Fruit fly (Drosophila melanogaster) whole organism, embryonic: ENCODE data around the gene Naxd.

ENCODE experiments used
- CG10147 ChIP-seq: fragments of 200-800 bp; sonication (Bioruptor generic); optimal IDR thresholded peaks from 2 replicates; lab custom pipeline; 2019; ENCODE audit warnings: missing biosample characterization, mild to moderate bottlenecking, missing genetic modification characterization, moderate library complexity
- CG10267 ChIP-seq: fragments of 200-800 bp; sonication (Bioruptor generic); optimal IDR thresholded peaks from 2 replicates; lab custom pipeline; 2018; ENCODE audit warnings: missing biosample characterization, mild to moderate bottlenecking, missing genetic modification characterization, moderate library complexity
- CG10366 ChIP-seq: fragments of 200-800 bp; sonication (Bioruptor generic); IDR thresholded peaks from 2 replicates; pipeline ENCODE4 v1.3.6; 2022; ENCODE audit warnings: missing biosample characterization, missing genetic modification characterization
- CG10431 ChIP-seq: fragments of 200-800 bp; sonication (Bioruptor generic); optimal IDR thresholded peaks from 3 replicates; lab custom pipeline; 2018; ENCODE audit warnings: missing biosample characterization, mild to moderate bottlenecking, missing genetic modification characterization
- CG12236 ChIP-seq: fragments of 200-800 bp; sonication (Bioruptor generic); optimal IDR thresholded peaks from 2 replicates; lab custom pipeline; 2016; ENCODE audit warnings: missing biosample characterization, missing genetic modification characterization
- CG12659 ChIP-seq: fragments of 200-800 bp; sonication (Bioruptor generic); optimal IDR thresholded peaks from 3 replicates; lab custom pipeline; 2017; ENCODE audit warnings: mild to moderate bottlenecking, missing biosample characterization, missing genetic modification reagents, missing genetic modification characterization
- CG12744 ChIP-seq: fragments of 200-800 bp; sonication (Bioruptor generic); optimal IDR thresholded peaks from 2 replicates; lab custom pipeline; 2016; ENCODE audit warnings: missing biosample characterization, missing genetic modification characterization
- CG12942 ChIP-seq: fragments of 200-800 bp; sonication (Bioruptor generic); optimal IDR thresholded peaks from 3 replicates; lab custom pipeline; 2016; ENCODE audit warnings: missing biosample characterization, missing genetic modification characterization
- CG15011 ChIP-seq: fragments of 200-800 bp; sonication (Bioruptor generic); optimal IDR thresholded peaks from 3 replicates; lab custom pipeline; 2018; ENCODE audit warnings: missing biosample characterization, mild to moderate bottlenecking, missing genetic modification characterization
- CG1529 ChIP-seq: fragments of 200-800 bp; sonication (Bioruptor generic); optimal IDR thresholded peaks from 3 replicates; lab custom pipeline; 2018; ENCODE audit warnings: missing biosample characterization, missing genetic modification characterization
- CG16779 ChIP-seq: fragments of 200-800 bp; sonication (Bioruptor generic); IDR thresholded peaks from 2 replicates; pipeline ENCODE4 v1.3.6; 2022; ENCODE audit warnings: missing biosample characterization, missing genetic modification characterization
- CG17328 ChIP-seq: fragments of 200-800 bp; sonication (Bioruptor generic); IDR thresholded peaks from 2 replicates; pipeline ENCODE4 v1.3.6; 2022; ENCODE audit warnings: missing biosample characterization, missing genetic modification characterization
- CG2116 ChIP-seq: fragments of 200-800 bp; sonication (Bioruptor generic); optimal IDR thresholded peaks from 3 replicates; lab custom pipeline; 2018; ENCODE audit warnings: missing biosample characterization, mild to moderate bottlenecking, missing genetic modification characterization
- CG31388 ChIP-seq: fragments of 200-800 bp; sonication (Bioruptor generic); optimal IDR thresholded peaks from 2 replicates; lab custom pipeline; 2016; ENCODE audit warnings: missing biosample characterization, missing genetic modification characterization
- CG34224 ChIP-seq: fragments of 200-800 bp; sonication (Bioruptor generic); IDR thresholded peaks from 3 replicates; pipeline ENCODE4 v1.3.6; 2022; ENCODE audit warnings: missing biosample characterization, missing genetic modification characterization; ENCODE audit not compliant: partially characterized antibody
- CG4854 ChIP-seq: fragments of 200-800 bp; sonication (Bioruptor generic); optimal IDR thresholded peaks from 2 replicates; lab custom pipeline; 2016; ENCODE audit warnings: missing biosample characterization, missing genetic modification characterization, inconsistent platforms
- CG5245 ChIP-seq: fragments of 200-800 bp; sonication (Bioruptor generic); optimal IDR thresholded peaks from 3 replicates; lab custom pipeline; 2016; ENCODE audit warnings: missing biosample characterization, missing genetic modification characterization
- CG6272 ChIP-seq: fragments of 200-800 bp; sonication (Bioruptor generic); IDR thresholded peaks from 2 replicates; pipeline ENCODE4 v1.3.6; 2022; ENCODE audit warnings: missing biosample characterization, missing genetic modification characterization
- CG7556 ChIP-seq: fragments of 200-800 bp; sonication (Bioruptor generic); optimal IDR thresholded peaks from 2 replicates; lab custom pipeline; 2017; ENCODE audit warnings: missing biosample characterization, mild to moderate bottlenecking, missing genetic modification characterization
- CoRest ChIP-seq: fragments of 200-800 bp; sonication (Bioruptor generic); optimal IDR thresholded peaks from 3 replicates; lab custom pipeline; 2018; ENCODE audit warnings: missing biosample characterization, mild to moderate bottlenecking, missing genetic modification characterization, moderate library complexity
- Dip3 ChIP-seq: fragments of 200-800 bp; sonication (Bioruptor generic); optimal IDR thresholded peaks from 3 replicates; lab custom pipeline; 2016; ENCODE audit warnings: missing biosample characterization, missing genetic modification characterization
- Doc3 ChIP-seq: fragments of 200-800 bp; sonication (Bioruptor generic); IDR thresholded peaks from 3 replicates; pipeline ENCODE4 v1.3.6; 2022; ENCODE audit warnings: missing biosample characterization, missing genetic modification characterization; ENCODE audit not compliant: partially characterized antibody
- Elba2 ChIP-seq: fragments of 200-800 bp; sonication (Bioruptor generic); optimal IDR thresholded peaks from 3 replicates; lab custom pipeline; 2016; ENCODE audit warnings: missing biosample characterization, missing genetic modification characterization
- Ets97D ChIP-seq: fragments of 200-800 bp; sonication (Bioruptor generic); optimal IDR thresholded peaks from 3 replicates; lab custom pipeline; 2016; ENCODE audit warnings: missing biosample characterization, missing genetic modification characterization
- HmgZ ChIP-seq: fragments of 200-800 bp; sonication (Bioruptor generic); optimal IDR thresholded peaks from 2 replicates; lab custom pipeline; 2018; ENCODE audit warnings: missing biosample characterization, mild to moderate bottlenecking, missing genetic modification characterization
- Hr51 ChIP-seq, 2 experiments: fragments of 200-800 bp; sonication (Bioruptor generic); optimal IDR thresholded peaks; 2 replicates in 1 of 2; 3 replicates in 1 of 2; lab custom pipeline; 2016 to 2018; ENCODE audit warnings: missing biosample characterization in 2 of 2, missing genetic modification characterization in 2 of 2, mild to moderate bottlenecking in 1 of 2, moderate library complexity in 1 of 2
- Nf-YA ChIP-seq: fragments of 200-800 bp; sonication (Bioruptor generic); IDR thresholded peaks from 2 replicates; pipeline ENCODE4 v1.3.6; 2022; ENCODE audit warnings: missing biosample characterization, missing genetic modification characterization
- Nf-YB ChIP-seq: fragments of 200-800 bp; sonication (Bioruptor generic); optimal IDR thresholded peaks from 3 replicates; lab custom pipeline; 2019; ENCODE audit warnings: missing biosample characterization, mild to moderate bottlenecking, missing genetic modification characterization, moderate library complexity
- Optix ChIP-seq: fragments of 200-800 bp; sonication (Bioruptor generic); IDR thresholded peaks from 3 replicates; pipeline ENCODE4 v1.3.6; 2022; ENCODE audit warnings: missing biosample characterization, missing genetic modification characterization
- Rx ChIP-seq: fragments of 200-800 bp; sonication (Bioruptor generic); IDR thresholded peaks from 2 replicates; pipeline ENCODE4 v1.3.6; 2022; ENCODE audit warnings: missing biosample characterization, missing genetic modification characterization
- Xbp1 ChIP-seq: fragments of 200-800 bp; sonication (Bioruptor generic); optimal IDR thresholded peaks from 3 replicates; lab custom pipeline; 2016; ENCODE audit warnings: missing biosample characterization, mild to moderate bottlenecking, missing genetic modification characterization
- az2 ChIP-seq: fragments of 200-800 bp; sonication (Bioruptor generic); optimal IDR thresholded peaks from 3 replicates; lab custom pipeline; 2016; ENCODE audit warnings: missing biosample characterization, missing genetic modification characterization
- bbx ChIP-seq: fragments of 200-800 bp; sonication (Bioruptor generic); IDR thresholded peaks from 2 replicates; pipeline ENCODE4 v1.3.6; 2022; ENCODE audit warnings: missing biosample characterization, missing genetic modification characterization; ENCODE audit not compliant: partially characterized antibody
- bcd ChIP-seq: fragments of 200-800 bp; sonication (Bioruptor generic); optimal IDR thresholded peaks from 2 replicates; lab custom pipeline; 2017; ENCODE audit warnings: missing biosample characterization, mild to moderate bottlenecking, missing genetic modification characterization
- bigmax ChIP-seq: fragments of 200-800 bp; sonication (Bioruptor generic); optimal IDR thresholded peaks from 2 replicates; lab custom pipeline; 2018; ENCODE audit warnings: missing biosample characterization, mild to moderate bottlenecking, missing genetic modification characterization
- esg ChIP-seq: fragments of 200-800 bp; sonication (Bioruptor generic); conservative IDR thresholded peaks from 2 replicates; pipeline ENCODE4 v1.3.6; 2022; ENCODE audit warnings: missing biosample characterization, missing genetic modification characterization
- exex ChIP-seq: fragments of 200-800 bp; sonication (Bioruptor generic); optimal IDR thresholded peaks from 4 replicates; lab custom pipeline; 2018; ENCODE audit warnings: missing biosample characterization, mild to moderate bottlenecking, missing genetic modification characterization, moderate library complexity
- fd64A ChIP-seq: fragments of 200-800 bp; sonication (Bioruptor generic); optimal IDR thresholded peaks from 3 replicates; lab custom pipeline; 2018; ENCODE audit warnings: missing biosample characterization, mild to moderate bottlenecking, missing genetic modification characterization
- ind ChIP-seq: fragments of 200-800 bp; sonication (Bioruptor generic); optimal IDR thresholded peaks from 3 replicates; lab custom pipeline; 2016; ENCODE audit warnings: missing biosample characterization, missing genetic modification characterization
- insv ChIP-seq, 2 experiments: fragments of 200-800 bp; sonication (Bioruptor generic); optimal IDR thresholded peaks; 3 replicates each; lab custom pipeline; 2016 to 2018; ENCODE audit warnings: missing biosample characterization in 2 of 2, missing genetic modification characterization in 2 of 2
- maf-S ChIP-seq: fragments of 200-800 bp; sonication (Bioruptor generic); optimal IDR thresholded peaks from 2 replicates; lab custom pipeline; 2016; ENCODE audit warnings: missing biosample characterization, missing genetic modification characterization
- mirr ChIP-seq: fragments of 200-800 bp; sonication (Bioruptor generic); optimal IDR thresholded peaks from 3 replicates; lab custom pipeline; 2018; ENCODE audit warnings: missing biosample characterization, mild to moderate bottlenecking, missing genetic modification characterization
- odd ChIP-seq: fragments of 200-800 bp; sonication (Bioruptor generic); optimal IDR thresholded peaks from 2 replicates; lab custom pipeline; 2017; ENCODE audit warnings: missing biosample characterization, mild to moderate bottlenecking, missing genetic modification characterization
- otp ChIP-seq: fragments of 200-800 bp; sonication (Bioruptor generic); IDR thresholded peaks from 3 replicates; pipeline ENCODE4, ENCODE4 v1.3.6; 2022; ENCODE audit warnings: missing biosample characterization, missing genetic modification characterization
- pb ChIP-seq: fragments of 200-800 bp; sonication (Bioruptor generic); optimal IDR thresholded peaks from 3 replicates; lab custom pipeline; 2016; ENCODE audit warnings: missing biosample characterization, missing genetic modification characterization
- pita ChIP-seq: fragments of 200-800 bp; sonication (Bioruptor generic); optimal IDR thresholded peaks from 2 replicates; lab custom pipeline; 2017; ENCODE audit warnings: missing biosample characterization, mild to moderate bottlenecking, missing genetic modification characterization
- pzg ChIP-seq: fragments of 200-800 bp; sonication (Bioruptor generic); optimal IDR thresholded peaks from 3 replicates; lab custom pipeline; 2018; ENCODE audit warnings: missing biosample characterization, mild to moderate bottlenecking, missing genetic modification characterization, moderate library complexity
- rib ChIP-seq: fragments of 200-800 bp; sonication (Bioruptor generic); IDR thresholded peaks from 2 replicates; pipeline ENCODE4 v1.3.6; 2022; ENCODE audit warnings: missing biosample characterization, missing genetic modification characterization
- sna ChIP-seq: fragments of 200-800 bp; sonication (Bioruptor generic); IDR thresholded peaks from 2 replicates; pipeline ENCODE4 v1.3.6; 2022; ENCODE audit warnings: missing biosample characterization, missing genetic modification characterization; ENCODE audit not compliant: partially characterized antibody
- wor ChIP-seq: fragments of 200-800 bp; sonication (Bioruptor generic); IDR thresholded peaks from 2 replicates; pipeline ENCODE4 v1.3.6; 2022; ENCODE audit warnings: missing biosample characterization, missing genetic modification characterization
- zen2 ChIP-seq: fragments of 200-800 bp; sonication (Bioruptor generic); IDR thresholded peaks from 3 replicates; pipeline ENCODE4 v1.3.6; 2022; ENCODE audit warnings: missing biosample characterization, missing genetic modification characterization; ENCODE audit not compliant: partially characterized antibody
- zf30C ChIP-seq: fragments of 200-800 bp; sonication (Bioruptor generic); optimal IDR thresholded peaks from 3 replicates; lab custom pipeline; 2018; ENCODE audit warnings: missing biosample characterization, mild to moderate bottlenecking, missing genetic modification characterization

The Naxd gene

DNA sequence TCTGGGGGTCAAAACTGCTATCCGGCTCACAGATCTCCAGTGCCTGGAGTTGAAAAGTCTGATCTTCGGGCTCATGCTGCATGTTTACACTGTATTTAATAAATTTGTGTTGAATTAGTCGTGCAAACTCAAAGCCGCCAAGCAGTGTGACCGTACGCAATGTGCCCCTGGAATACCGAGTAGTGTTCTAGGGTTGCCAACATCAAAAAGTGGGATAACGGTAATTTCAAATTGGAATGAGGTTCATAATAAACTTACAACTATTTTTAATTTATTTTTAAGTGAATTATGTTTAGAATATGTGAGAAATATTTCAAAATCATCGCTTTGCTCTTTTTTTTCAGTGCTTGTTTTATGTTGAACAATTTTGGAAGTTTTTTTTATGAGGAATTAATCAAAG lies 2.7 kb upstream of the Naxd start, which contains the start of gene Gem2 (continued):
- TF ChIP-seq CG15011 (GFP tag; lab: Kevin White, UChicago): no peak
- no peak for TF ChIP-seq Hr51 (GFP tag; optimal IDR thresholded peaks at IDR 0.05; lab: Kevin White, UChicago)
- no peak for TF ChIP-seq CG12659 (GFP tag; lab: Kevin White, UChicago)
- TF ChIP-seq otp (GFP tag; lab: Robert Waterston, UW): no peak
- no peak for TF ChIP-seq pita (GFP tag; lab: Kevin White, UChicago)
- TF ChIP-seq ind (GFP tag; lab: Kevin White, UChicago): no peak
- TF ChIP-seq CG31388 (GFP tag; lab: Kevin White, UChicago): no peak
- TF ChIP-seq CG6272 (GFP tag; lab: Robert Waterston, UW): no peak
- no peak for TF ChIP-seq CG10431 (GFP tag; lab: Kevin White, UChicago)
- TF ChIP-seq bbx (GFP tag; lab: Robert Waterston, UW): no peak
- TF ChIP-seq Ets97D (GFP tag; lab: Kevin White, UChicago): peak; percentile 56
- no peak for TF ChIP-seq bigmax (GFP tag; lab: Kevin White, UChicago)
- TF ChIP-seq CG16779 (GFP tag; lab: Robert Waterston, UW): no peak
- TF ChIP-seq zf30C (GFP tag; lab: Kevin White, UChicago): no peak
- no peak for TF ChIP-seq Doc3 (GFP tag; lab: Robert Waterston, UW)
- TF ChIP-seq maf-S (GFP tag; lab: Kevin White, UChicago): no peak
- TF ChIP-seq CG4854 (GFP tag; lab: Kevin White, UChicago): no peak
- TF ChIP-seq mirr (GFP tag; lab: Kevin White, UChicago): no peak
- TF ChIP-seq CG12942: no peak
- TF ChIP-seq az2 (GFP tag; lab: Kevin White, UChicago): no peak
- TF ChIP-seq exex (tag; lab: Kevin White, UChicago): no peak
- no peak for TF ChIP-seq CG7556
- no peak for TF ChIP-seq CG12236 (GFP tag; lab: Kevin White, UChicago)
- TF ChIP-seq CoRest (tag; lab: Kevin White, UChicago): peak; percentile 41
- no peak for TF ChIP-seq CG17328 (GFP tag; lab: Robert Waterston, UW)
- TF ChIP-seq CG1529 (GFP tag; lab: Kevin White, UChicago): no peak
- no peak for TF ChIP-seq CG12744
- TF ChIP-seq pb (GFP tag; lab: Kevin White, UChicago): no peak
- TF ChIP-seq fd64A (GFP tag; lab: Kevin White, UChicago): no peak
- peak; percentile 41 for TF ChIP-seq HmgZ (tag; lab: Kevin White, UChicago)
- TF ChIP-seq sna: no peak
- no peak for TF ChIP-seq bcd (GFP tag; lab: Kevin White, UChicago)
- TF ChIP-seq esg (GFP tag; lab: Robert Waterston, UW): no peak
- peak; percentile 54 for TF ChIP-seq Elba2 (GFP tag; lab: Kevin White, UChicago)
- no peak for TF ChIP-seq Optix (GFP tag; lab: Robert Waterston, UW)
- TF ChIP-seq insv (GFP tag; optimal IDR thresholded peaks at IDR 0.05; lab: Kevin White, UChicago): no peak
- TF ChIP-seq Rx: no peak
- TF ChIP-seq Nf-YB: no peak
- TF ChIP-seq CG34224 (GFP tag; lab: Robert Waterston, UW): no peak
- TF ChIP-seq zen2 (GFP tag; lab: Robert Waterston, UW): no peak
- peak; percentile 43 for TF ChIP-seq CG10267 (tag; lab: Kevin White, UChicago)
- no peak for TF ChIP-seq CG10366 (GFP tag; lab: Robert Waterston, UW)
- TF ChIP-seq odd (GFP tag; lab: Kevin White, UChicago): no peak
- TF ChIP-seq CG2116 (GFP tag; lab: Kevin White, UChicago): peak; percentile 24
- TF ChIP-seq CG5245: no peak
- peak; percentile 72 for TF ChIP-seq pzg (GFP tag; lab: Kevin White, UChicago)
- TF ChIP-seq CG10147 (GFP tag; lab: Kevin White, UChicago): no peak
- TF ChIP-seq Dip3 (GFP tag; lab: Kevin White, UChicago): no peak
- TF ChIP-seq rib: no peak
- no peak for TF ChIP-seq Xbp1 (GFP tag; lab: Kevin White, UChicago)
- TF ChIP-seq Nf-YA (GFP tag; lab: Robert Waterston, UW): no peak
- no peak for TF ChIP-seq wor (GFP tag; lab: Robert Waterston, UW)
